Fruit fly (Drosophila melanogaster): Measurements from ENCODE around the gene Rsph9.

Gene Rsph9

DNA sequence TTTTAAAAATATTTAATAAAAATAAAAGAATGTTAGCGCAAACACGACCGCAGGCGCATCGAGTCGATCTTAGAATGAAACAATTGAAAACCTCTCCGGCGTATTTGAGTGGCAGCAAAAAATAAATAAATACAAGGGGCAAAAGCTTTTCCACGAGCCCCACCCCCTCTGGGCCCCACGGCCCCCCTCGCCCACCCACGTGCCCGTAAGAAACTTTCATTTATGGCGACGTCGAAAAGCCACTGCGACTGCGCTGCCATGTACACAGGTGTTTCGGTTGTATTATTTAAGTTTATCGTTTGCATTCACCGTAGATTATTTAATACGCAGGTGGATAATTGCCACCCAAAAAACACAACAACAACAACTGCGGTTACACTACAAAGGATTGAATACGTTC, 36.0 kb upstream of the Rsph9 start (continued):
- TF ChIP-seq H2.0 (GFP tag; IDR thresholded peaks at IDR 0.05), result no peak
- no peak for TF ChIP-seq CG17802 (tag; optimal IDR thresholded peaks at IDR 0.05)
- no peak for TF ChIP-seq repo (GFP tag; optimal IDR thresholded peaks at IDR 0.05)
- TF ChIP-seq CG2202 (tag; optimal IDR thresholded peaks at IDR 0.05), result no peak
- TF ChIP-seq CG2889 (GFP tag; IDR thresholded peaks at IDR 0.05), result no peak
- TF ChIP-seq knrl (GFP tag; IDR thresholded peaks at IDR 0.05; ENCODE audit: partially characterized antibody), result 0 out of 3 replicates have a peak, but pooled peaks have one; percentile 20
- TF ChIP-seq Bgb (GFP tag; IDR thresholded peaks at IDR 0.05; ENCODE audit: partially characterized antibody), result no peak
- TF ChIP-seq hb (GFP tag; IDR thresholded peaks at IDR 0.05; ENCODE audit: partially characterized antibody), result no peak
- TF ChIP-seq HmgZ (tag; optimal IDR thresholded peaks at IDR 0.05), result no peak
- TF ChIP-seq pho (GFP tag; optimal IDR thresholded peaks at IDR 0.05), result no peak
- no peak for TF ChIP-seq CG14710 (tag; optimal IDR thresholded peaks at IDR 0.05)
- no peak for TF ChIP-seq Mad (GFP tag; optimal IDR thresholded peaks at IDR 0.05)
- TF ChIP-seq dysf (GFP tag; IDR thresholded peaks at IDR 0.05), result no peak
- no peak for TF ChIP-seq prd (optimal IDR thresholded peaks at IDR 0.05)
- no peak for TF ChIP-seq prd (GFP tag; IDR thresholded peaks at IDR 0.05)
- TF ChIP-seq Stat92E (GFP tag; optimal IDR thresholded peaks at IDR 0.05), result no peak
- no peak; the same call in 1 of the 2 replicates for TF ChIP-seq amos (GFP tag; IDR thresholded peaks at IDR 0.05; ENCODE audit: partially characterized antibody)
- no peak for TF ChIP-seq Ets65A (GFP tag)
- no peak for TF ChIP-seq E2f2 (GFP tag; IDR thresholded peaks at IDR 0.05)
- no peak for TF ChIP-seq disco-r (GFP tag; optimal IDR thresholded peaks at IDR 0.05)
- TF ChIP-seq ac (GFP tag; optimal IDR thresholded peaks at IDR 0.05), result no peak
- TF ChIP-seq CG10267 (tag; optimal IDR thresholded peaks at IDR 0.05), result no peak
- no peak for TF ChIP-seq fd3F (GFP tag; optimal IDR thresholded peaks at IDR 0.05)
- no peak for TF ChIP-seq CG7786 (GFP tag; optimal IDR thresholded peaks at IDR 0.05)
- TF ChIP-seq Meics (GFP tag; optimal IDR thresholded peaks at IDR 0.05), result peak; percentile 25
- no peak for TF ChIP-seq CG2678 (tag; optimal IDR thresholded peaks at IDR 0.05)
- peak; percentile 15 for TF ChIP-seq CG15514 (GFP tag; optimal IDR thresholded peaks at IDR 0.05)
- TF ChIP-seq CG31224 (GFP tag; IDR thresholded peaks at IDR 0.05), result no peak
- TF ChIP-seq oc (tag; optimal IDR thresholded peaks at IDR 0.05), result no peak
- TF ChIP-seq CG34422 (GFP tag; IDR thresholded peaks at IDR 0.05), result no peak
- TF ChIP-seq CG2129 (GFP tag; IDR thresholded peaks at IDR 0.05; ENCODE audit: partially characterized antibody), result no peak
- TF ChIP-seq zen (tag; optimal IDR thresholded peaks at IDR 0.05), result no peak
- TF ChIP-seq CG6683 (GFP tag; optimal IDR thresholded peaks at IDR 0.05), result no peak
- TF ChIP-seq CG4707 (GFP tag; optimal IDR thresholded peaks at IDR 0.05), result no peak
- TF ChIP-seq CG18011 (GFP tag; optimal IDR thresholded peaks at IDR 0.05), result no peak
- no peak for TF ChIP-seq odd (GFP tag; optimal IDR thresholded peaks at IDR 0.05)
- TF ChIP-seq Ssrp (tag; optimal IDR thresholded peaks at IDR 0.05), result no peak
- no peak for TF ChIP-seq pzg (GFP tag; optimal IDR thresholded peaks at IDR 0.05)
- TF ChIP-seq ERR (GFP tag; optimal IDR thresholded peaks at IDR 0.05), result no peak
- peak; percentile 96 for TF ChIP-seq crol (GFP tag; IDR thresholded peaks at IDR 0.05)
- peak; percentile 25 for TF ChIP-seq CG3281 (GFP tag; optimal IDR thresholded peaks at IDR 0.05)
- no peak for TF ChIP-seq GATAe (GFP tag; conservative IDR thresholded peaks at IDR 0.05)
- TF ChIP-seq YL-1 (GFP tag; optimal IDR thresholded peaks at IDR 0.05), result no peak
- TF ChIP-seq Blimp-1 (GFP tag; optimal IDR thresholded peaks at IDR 0.05), result no peak
- TF ChIP-seq HLH4C (GFP tag; IDR thresholded peaks at IDR 0.05; ENCODE audit: partially characterized antibody), result no peak
- no peak for TF ChIP-seq CG8944 (GFP tag; optimal IDR thresholded peaks at IDR 0.05)
- no peak for TF ChIP-seq sima (GFP tag; optimal IDR thresholded peaks at IDR 0.05)
- TF ChIP-seq dmrt99B (tag; optimal IDR thresholded peaks at IDR 0.05), result no peak
- no peak for TF ChIP-seq salm (tag; optimal IDR thresholded peaks at IDR 0.05)
- peak; percentile 4 for TF ChIP-seq CG13296 (GFP tag; optimal IDR thresholded peaks at IDR 0.05)
- TF ChIP-seq CG13123 (GFP tag; optimal IDR thresholded peaks at IDR 0.05), result no peak
